Fruit fly (Drosophila melanogaster) whole organism: ENCODE results near the gene CG7264.

ENCODE experiments used
- CG8478 ChIP-seq: fragments of >200 bp; optimal IDR thresholded peaks from 2 replicates; lab custom pipeline; 2018; ENCODE audit warnings: inconsistent platforms
- EcR ChIP-seq, 2 experiments: fragments of >200 bp; optimal IDR thresholded peaks; 2 replicates each; lab custom pipeline; 2017; ENCODE audit warnings: missing biosample characterization in 2 of 2, missing genetic modification characterization in 2 of 2, missing genetic modification reagents in 2 of 2
- psq ChIP-seq: fragments of >200 bp; optimal IDR thresholded peaks from 2 replicates; lab custom pipeline; 2017
- usp ChIP-seq: fragments of >200 bp; optimal IDR thresholded peaks from 2 replicates; lab custom pipeline; 2017; ENCODE audit warnings: missing biosample characterization, missing genetic modification characterization, mixed read lengths

- TF ChIP-seq usp (GFP tag; lab: Kevin White, UChicago) (no peak), EcR (GFP tag; optimal IDR thresholded peaks at IDR 0.05; lab: Kevin White, UChicago) (no peak), psq (lab: Kevin White, UChicago) (peak; percentile 16), CG8478 (lab: Kevin White, UChicago) (no peak)
These were observed 39.9 kb upstream of the CG7264 start for dm6 chr3L:11788936-11789352.
